Worm (Caenorhabditis elegans) whole organism, L1 larva: ENCODE measurements around the gene xbx-6.
A peak's percentile ranks its signal among the peaks of the same experiment; 100 is the strongest.

Experiments used
- C16A3.4 ChIP-seq: fragments of 150-350 bp; optimal IDR thresholded peaks from 2 replicates; lab custom pipeline; 2014; ENCODE audit warnings: missing biosample characterization, missing genetic modification characterization
- C34B4.2 ChIP-seq: sonication (generic microtip); optimal IDR thresholded peaks from 2 replicates; lab custom pipeline; 2017; ENCODE audit warnings: mild to moderate bottlenecking, missing genetic modification characterization, missing compliant biosample characterization
- F16B12.6 ChIP-seq: fragments of 150-350 bp; optimal IDR thresholded peaks from 2 replicates; lab custom pipeline; 2014; ENCODE audit warnings: missing biosample characterization, missing genetic modification characterization
- Y116A8C.19 ChIP-seq: sonication (generic microtip); optimal IDR thresholded peaks from 2 replicates; lab custom pipeline; 2016; ENCODE audit warnings: missing compliant biosample characterization, missing genetic modification characterization, borderline replicate concordance
- aly-2 ChIP-seq: fragments of 150-350 bp; optimal IDR thresholded peaks from 2 replicates; lab custom pipeline; 2014; ENCODE audit warnings: missing biosample characterization, missing genetic modification characterization
- ama-1 ChIP-seq: fragments of 150-350 bp; optimal IDR thresholded peaks from 2 replicates; lab custom pipeline; 2014
- ceh-63 ChIP-seq: fragments of 200-800 bp; sonication (Bioruptor generic); optimal IDR thresholded peaks from 2 replicates; lab custom pipeline; 2018; ENCODE audit warnings: mild to moderate bottlenecking, missing genetic modification characterization, missing compliant biosample characterization
- ceh-8 ChIP-seq: fragments of 200-800 bp; sonication (Bioruptor generic); optimal IDR thresholded peaks from 2 replicates; lab custom pipeline; 2018; ENCODE audit warnings: mild to moderate bottlenecking, missing genetic modification characterization, moderate library complexity, missing compliant biosample characterization
- ceh-90 ChIP-seq: sonication (generic microtip); optimal IDR thresholded peaks from 2 replicates; lab custom pipeline; 2016; ENCODE audit warnings: missing genetic modification characterization, missing compliant biosample characterization
- dpl-1 ChIP-seq, 3 experiments: fragments of 150-350 bp in 2 of 3; sonication (generic microtip) in 1 of 3; optimal IDR thresholded peaks; 2 replicates each; lab custom pipeline; 2014 to 2017; ENCODE audit warnings: missing biosample characterization in 3 of 3, missing genetic modification characterization in 3 of 3, missing genetic modification reagents in 3 of 3
- efl-1 ChIP-seq, 4 experiments: fragments of 150-350 bp; optimal IDR thresholded peaks in 3 of 4; peaks in 1 of 4; 1 replicate in 1 of 4; 2 replicates in 3 of 4; lab custom pipeline; 2014; ENCODE audit warnings: missing biosample characterization in 2 of 4, missing genetic modification characterization in 2 of 4, missing genetic modification reagents in 2 of 4
- efl-3 ChIP-seq: fragments of 200-800 bp; sonication (Bioruptor generic); optimal IDR thresholded peaks from 2 replicates; lab custom pipeline; 2018; ENCODE audit warnings: mild to moderate bottlenecking, missing genetic modification characterization, missing compliant biosample characterization
- egl-27 ChIP-seq, 2 experiments: fragments of 150-350 bp in 1 of 2; sonication (generic microtip); optimal IDR thresholded peaks; 3 replicates each; lab custom pipeline; 2017 to 2018; ENCODE audit warnings: missing biosample characterization in 2 of 2, missing genetic modification characterization in 2 of 2, missing genetic modification reagents in 2 of 2
- elt-2 ChIP-seq: sonication (generic microtip); optimal IDR thresholded peaks from 2 replicates; lab custom pipeline; 2016; ENCODE audit warnings: missing genetic modification characterization, mild to moderate bottlenecking, inconsistent platforms, missing compliant biosample characterization, missing genetic modification reagents
- fkh-10 ChIP-seq: sonication (generic microtip); optimal IDR thresholded peaks from 2 replicates; lab custom pipeline; 2017; ENCODE audit warnings: missing biosample characterization, missing genetic modification reagents, missing genetic modification characterization
- hlh-4 ChIP-seq: sonication (generic microtip); optimal IDR thresholded peaks from 2 replicates; lab custom pipeline; 2016; ENCODE audit warnings: mild to moderate bottlenecking, missing genetic modification characterization, missing compliant biosample characterization
- hpl-2 ChIP-seq: fragments of 150-350 bp; optimal IDR thresholded peaks from 2 replicates; lab custom pipeline; 2014; ENCODE audit warnings: missing biosample characterization, missing genetic modification reagents, missing genetic modification characterization
- irx-1 ChIP-seq: sonication (generic microtip); optimal IDR thresholded peaks from 2 replicates; lab custom pipeline; 2016; ENCODE audit warnings: missing genetic modification characterization, missing compliant biosample characterization
- isw-1 ChIP-seq: fragments of 200-800 bp; sonication (Bioruptor generic); IDR thresholded peaks from 2 replicates; pipeline ENCODE4 v1.3.6; 2022; ENCODE audit warnings: missing genetic modification characterization, missing compliant biosample characterization
- jun-1 ChIP-seq: fragments of 150-350 bp; optimal IDR thresholded peaks from 2 replicates; lab custom pipeline; 2014; ENCODE audit warnings: missing biosample characterization, missing genetic modification reagents, missing genetic modification characterization
- lin-13 ChIP-seq: fragments of 150-350 bp; optimal IDR thresholded peaks from 2 replicates; lab custom pipeline; 2014; ENCODE audit warnings: missing biosample characterization, missing genetic modification reagents, missing genetic modification characterization
- lin-35 ChIP-seq, 2 experiments: fragments of 150-350 bp; optimal IDR thresholded peaks; 2 replicates each; lab custom pipeline; 2014; ENCODE audit warnings: missing biosample characterization in 2 of 2, missing genetic modification characterization in 2 of 2, missing genetic modification reagents in 2 of 2
- lin-39 ChIP-seq: fragments of 150-350 bp; optimal IDR thresholded peaks from 2 replicates; lab custom pipeline; 2014; ENCODE audit warnings: missing biosample characterization, missing genetic modification reagents, missing genetic modification characterization
- lir-3 ChIP-seq: sonication (generic microtip); optimal IDR thresholded peaks from 2 replicates; lab custom pipeline; 2016; ENCODE audit warnings: mild to moderate bottlenecking, missing genetic modification characterization, moderate library complexity, missing compliant biosample characterization; ENCODE audit not compliant: poor library complexity
- lsy-2 ChIP-seq, 2 experiments: fragments of 150-350 bp; optimal IDR thresholded peaks; 2 replicates each; lab custom pipeline; 2014; ENCODE audit warnings: missing biosample characterization in 2 of 2, missing genetic modification characterization in 2 of 2
- mab-9 ChIP-seq: fragments of 200-800 bp; sonication (Bioruptor generic); IDR thresholded peaks from 2 replicates; pipeline ENCODE4 v1.3.6; 2022; ENCODE audit warnings: missing genetic modification reagents, missing genetic modification characterization, missing compliant biosample characterization
- nhr-11 ChIP-seq: fragments of 150-350 bp; optimal IDR thresholded peaks from 2 replicates; lab custom pipeline; 2014; ENCODE audit warnings: missing biosample characterization, missing genetic modification characterization
- nhr-20 ChIP-seq: sonication (generic microtip); optimal IDR thresholded peaks from 2 replicates; lab custom pipeline; 2016; ENCODE audit warnings: mild to moderate bottlenecking, missing genetic modification characterization, missing compliant biosample characterization
- nhr-28 ChIP-seq: fragments of 150-350 bp; optimal IDR thresholded peaks from 2 replicates; lab custom pipeline; 2014; ENCODE audit warnings: missing biosample characterization, missing genetic modification characterization
- nhr-47 ChIP-seq: sonication (generic microtip); optimal IDR thresholded peaks from 2 replicates; lab custom pipeline; 2016; ENCODE audit warnings: mild to moderate bottlenecking, missing genetic modification characterization, moderate library complexity, missing compliant biosample characterization
- nhr-71 ChIP-seq: sonication (generic microtip); optimal IDR thresholded peaks from 2 replicates; lab custom pipeline; 2016; ENCODE audit warnings: mild to moderate bottlenecking, missing genetic modification characterization, moderate library complexity, missing compliant biosample characterization
- nhr-77 ChIP-seq: fragments of 150-350 bp; optimal IDR thresholded peaks from 2 replicates; lab custom pipeline; 2014; ENCODE audit warnings: missing biosample characterization, missing genetic modification characterization
- nhr-90 ChIP-seq: sonication (generic microtip); optimal IDR thresholded peaks from 2 replicates; lab custom pipeline; 2016; ENCODE audit warnings: mild to moderate bottlenecking, missing genetic modification characterization, missing compliant biosample characterization; ENCODE audit not compliant: poor library complexity
- pag-3 ChIP-seq: sonication (generic microtip); optimal IDR thresholded peaks from 2 replicates; lab custom pipeline; 2017; ENCODE audit warnings: missing genetic modification characterization, mild to moderate bottlenecking, missing compliant biosample characterization, antibody characterized with exemption, borderline replicate concordance; ENCODE audit not compliant: insufficient read depth
- pax-3 ChIP-seq: fragments of 200-800 bp; sonication (Bioruptor generic); optimal IDR thresholded peaks from 2 replicates; lab custom pipeline; 2018; ENCODE audit warnings: mild to moderate bottlenecking, missing genetic modification characterization, moderate library complexity, missing compliant biosample characterization
- pqm-1 ChIP-seq: sonication (generic microtip); optimal IDR thresholded peaks from 3 replicates; lab custom pipeline; 2017; ENCODE audit warnings: missing biosample characterization, missing genetic modification characterization
- rnt-1 ChIP-seq: sonication (generic microtip); optimal IDR thresholded peaks from 2 replicates; lab custom pipeline; 2016; ENCODE audit warnings: mild to moderate bottlenecking, missing genetic modification characterization, moderate library complexity, missing compliant biosample characterization
- skn-1 ChIP-seq: fragments of 150-350 bp; optimal IDR thresholded peaks from 2 replicates; lab custom pipeline; 2014; ENCODE audit warnings: missing biosample characterization, missing genetic modification characterization
- snpc-4 ChIP-seq: fragments of 150-350 bp; optimal IDR thresholded peaks from 2 replicates; lab custom pipeline; 2014; ENCODE audit warnings: missing biosample characterization, missing genetic modification characterization
- snu-23 ChIP-seq: sonication (generic microtip); optimal IDR thresholded peaks from 2 replicates; lab custom pipeline; 2016; ENCODE audit warnings: missing genetic modification characterization, missing compliant biosample characterization
- sup-37 ChIP-seq: fragments of 200-800 bp; sonication (Bioruptor generic); optimal IDR thresholded peaks from 2 replicates; lab custom pipeline; 2018; ENCODE audit warnings: mild to moderate bottlenecking, missing genetic modification characterization, missing compliant biosample characterization
- tbx-2 ChIP-seq: sonication (generic microtip); optimal IDR thresholded peaks from 2 replicates; lab custom pipeline; 2016; ENCODE audit warnings: missing genetic modification characterization, missing compliant biosample characterization
- tlp-1 ChIP-seq: fragments of 150-350 bp; optimal IDR thresholded peaks from 2 replicates; lab custom pipeline; 2014; ENCODE audit warnings: missing biosample characterization, missing genetic modification characterization
- unc-62 ChIP-seq: fragments of 150-350 bp; optimal IDR thresholded peaks from 2 replicates; lab custom pipeline; 2014; ENCODE audit warnings: missing biosample characterization, missing genetic modification reagents, missing genetic modification characterization
- unc-98 ChIP-seq: fragments of 200-800 bp; sonication (Bioruptor generic); IDR thresholded peaks from 2 replicates; pipeline ENCODE4 v1.3.6; 2022; ENCODE audit warnings: missing genetic modification characterization, missing compliant biosample characterization
- xbp-1 ChIP-seq: sonication (generic microtip); optimal IDR thresholded peaks from 2 replicates; lab custom pipeline; 2016; ENCODE audit warnings: missing genetic modification characterization, missing compliant biosample characterization
- zag-1 ChIP-seq: fragments of 150-350 bp; optimal IDR thresholded peaks from 2 replicates; lab custom pipeline; 2014; ENCODE audit warnings: missing biosample characterization, missing genetic modification characterization
- ztf-11 ChIP-seq, 2 experiments: sonication (generic microtip); optimal IDR thresholded peaks; 2 replicates each; lab custom pipeline; 2016 to 2017; ENCODE audit warnings: missing genetic modification characterization in 2 of 2, missing biosample characterization in 1 of 2, missing compliant biosample characterization in 1 of 2
- ztf-4 ChIP-seq: fragments of 150-350 bp; optimal IDR thresholded peaks from 2 replicates; lab custom pipeline; 2014; ENCODE audit warnings: missing biosample characterization, missing genetic modification characterization

The xbx-6 gene

ce11 chrV:9730743-9731706, 28.2 kb downstream of the xbx-6 start (continued):
- peak; percentile 83 for TF ChIP-seq mab-9 (GFP tag; lab: Robert Waterston, UW)
- TF ChIP-seq ztf-4: peak; percentile 88
- TF ChIP-seq ztf-11 (tag; optimal IDR thresholded peaks at IDR 0.05; lab: Kevin White, UChicago): peak in 1 of 2 experiments; percentile 82
- TF ChIP-seq Y116A8C.19 (tag; lab: Kevin White, UChicago): no peak
- TF ChIP-seq F16B12.6 (tag; lab: Kevin White, UChicago): peak; percentile 10
- no peak for TF ChIP-seq hlh-4
- TF ChIP-seq tbx-2 (tag; lab: Kevin White, UChicago): peak; percentile 97
- peak; percentile 87 for TF ChIP-seq irx-1
- peak; percentile 84 to 96 for TF ChIP-seq egl-27 (tag; optimal IDR thresholded peaks at IDR 0.05; lab: Kevin White, UChicago)
- TF ChIP-seq C16A3.4 (tag; lab: Kevin White, UChicago): peak; percentile 96
- TF ChIP-seq unc-62 (GFP tag; lab: Kevin White, UChicago): no peak
- peak; percentile 65 to 77 (median 68) for TF ChIP-seq dpl-1 (GFP tag; optimal IDR thresholded peaks at IDR 0.05; lab: Kevin White, UChicago)
- TF ChIP-seq lin-13: peak; percentile 88
- peak; percentile 91 for TF ChIP-seq aly-2 (tag; lab: Kevin White, UChicago)
- no peak for TF ChIP-seq pag-3 (tag; lab: Kevin White, UChicago)
- TF ChIP-seq snu-23: peak; percentile 99
- TF ChIP-seq zag-1 (tag; lab: Kevin White, UChicago): peak; percentile 25
- peak; percentile 95 to 99 for TF ChIP-seq lsy-2 (tag; optimal IDR thresholded peaks at IDR 0.05; lab: Kevin White, UChicago)
- TF ChIP-seq nhr-28 (tag; lab: Kevin White, UChicago): no peak
- TF ChIP-seq skn-1 (tag; lab: Kevin White, UChicago): peak; percentile 80
- TF ChIP-seq tlp-1 (tag; lab: Kevin White, UChicago): no peak
- peak; percentile 49 for TF ChIP-seq efl-3
- no peak for TF ChIP-seq pqm-1 (tag; lab: Kevin White, UChicago)
- TF ChIP-seq ama-1: peak; percentile 100
- TF ChIP-seq fkh-10: peak; percentile 96
- TF ChIP-seq lir-3: peak; percentile 60
- no peak for TF ChIP-seq ceh-90 (tag; lab: Kevin White, UChicago)
- peak; percentile 24 for TF ChIP-seq lin-39 (tag; lab: Kevin White, UChicago)
- peak; percentile 90 for TF ChIP-seq isw-1
- TF ChIP-seq pax-3: peak; percentile 87
- peak; percentile 83 for TF ChIP-seq hpl-2 (GFP tag; lab: Kevin White, UChicago)
- TF ChIP-seq xbp-1 (tag; lab: Kevin White, UChicago): peak; percentile 98
- TF ChIP-seq ceh-8: peak; percentile 88
- TF ChIP-seq unc-98 (GFP tag; lab: Robert Waterston, UW): no peak; the same call in 1 of the 2 replicates
- peak; percentile 86 to 87 for TF ChIP-seq lin-35 (GFP tag; optimal IDR thresholded peaks at IDR 0.05; lab: Kevin White, UChicago)
- TF ChIP-seq nhr-47 (tag; lab: Kevin White, UChicago): peak; percentile 95
- peak; percentile 96 for TF ChIP-seq jun-1 (tag; lab: Kevin White, UChicago)
- peak; percentile 98 for TF ChIP-seq nhr-20 (tag; lab: Kevin White, UChicago)
- TF ChIP-seq elt-2: peak; percentile 91
- TF ChIP-seq nhr-11 (tag; lab: Kevin White, UChicago): peak; percentile 41
- TF ChIP-seq ceh-63 (GFP tag; lab: Kevin White, UChicago): no peak
- peak; percentile 80 for TF ChIP-seq snpc-4
- peak; percentile 70 for TF ChIP-seq rnt-1
- peak; percentile 65 for TF ChIP-seq sup-37 (GFP tag; lab: Kevin White, UChicago)
- TF ChIP-seq nhr-90 (tag; lab: Kevin White, UChicago): peak; percentile 89
- TF ChIP-seq efl-1 (optimal IDR thresholded peaks at IDR 0.05; lab: Kevin White, UChicago): peak; percentile 82 to 84
- peak; percentile 63 to 95 for TF ChIP-seq efl-1 (GFP tag; optimal IDR thresholded peaks at IDR 0.05 in 1 of 2; lab: Kevin White, UChicago)
- no peak for TF ChIP-seq C34B4.2 (tag; lab: Kevin White, UChicago)
- peak; percentile 94 for TF ChIP-seq nhr-77 (tag; lab: Kevin White, UChicago)
- peak; percentile 98 for TF ChIP-seq nhr-71 (tag; lab: Kevin White, UChicago)
